Worm (Caenorhabditis elegans): Measurements from ENCODE around the gene C04F6.9.

DNA sequence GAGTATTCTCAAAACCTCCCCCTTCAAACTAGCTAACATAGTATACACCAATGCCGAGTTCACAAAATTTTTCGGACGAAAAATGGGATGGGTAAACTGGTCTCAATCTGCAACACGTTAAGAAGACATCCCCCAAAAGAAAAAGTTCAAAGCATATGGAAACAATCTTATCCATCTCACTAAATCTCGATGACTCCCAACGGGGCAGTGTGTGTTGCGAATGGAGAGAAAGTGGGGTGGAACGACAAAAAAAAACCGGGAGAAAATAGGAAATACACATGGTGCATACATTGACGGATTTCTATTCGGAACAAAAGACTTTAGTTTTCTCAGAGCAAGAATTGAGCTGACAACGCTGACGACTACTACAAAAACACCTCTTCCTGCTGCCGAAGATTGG lies 26.5 kb upstream of the C04F6.9 start:
- TF ChIP-seq F57A8.1 (GFP tag; optimal IDR thresholded peaks at IDR 0.05) (no peak), snpc-1.1 (tag; optimal IDR thresholded peaks at IDR 0.05; ENCODE audit: insufficient read depth) (no peak), unc-62 (GFP tag; optimal IDR thresholded peaks at IDR 0.05) (no peak)

Measured in whole organism, young adult.